Fruit fly (Drosophila melanogaster) ovary, adult (tissue): ENCODE data around the gene snk.
A peak's percentile ranks its signal among the peaks of the same experiment; 100 is the strongest.

Source experiments
- CG17801 ChIP-seq: fragments of 200-800 bp; optimal IDR thresholded peaks from 2 replicates; lab custom pipeline; 2019; ENCODE audit warnings: missing biosample characterization, mild to moderate bottlenecking, missing genetic modification characterization, moderate library complexity; ENCODE audit not compliant: partially characterized antibody

snk gene

DNA sequence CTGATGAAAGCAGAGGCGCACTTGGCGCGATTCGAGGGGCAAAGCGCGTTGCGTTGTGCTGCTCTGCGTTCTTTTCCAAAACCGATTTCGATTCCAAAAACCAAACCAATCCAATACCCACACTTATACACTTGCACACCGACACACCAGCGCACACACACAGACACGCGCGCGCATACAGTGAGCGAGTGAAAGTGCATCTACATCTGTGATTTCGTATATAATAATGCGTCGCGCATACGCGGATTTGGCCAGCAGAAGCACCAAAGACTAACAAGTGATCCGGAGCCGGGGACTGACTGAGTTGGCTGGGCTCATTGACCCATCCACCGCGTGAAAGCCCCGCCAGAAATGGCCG, 44.4 kb downstream of the snk start:
- TF ChIP-seq CG17801 (GFP tag; lab: Kevin White, UChicago): peak; percentile 17

DNA sequence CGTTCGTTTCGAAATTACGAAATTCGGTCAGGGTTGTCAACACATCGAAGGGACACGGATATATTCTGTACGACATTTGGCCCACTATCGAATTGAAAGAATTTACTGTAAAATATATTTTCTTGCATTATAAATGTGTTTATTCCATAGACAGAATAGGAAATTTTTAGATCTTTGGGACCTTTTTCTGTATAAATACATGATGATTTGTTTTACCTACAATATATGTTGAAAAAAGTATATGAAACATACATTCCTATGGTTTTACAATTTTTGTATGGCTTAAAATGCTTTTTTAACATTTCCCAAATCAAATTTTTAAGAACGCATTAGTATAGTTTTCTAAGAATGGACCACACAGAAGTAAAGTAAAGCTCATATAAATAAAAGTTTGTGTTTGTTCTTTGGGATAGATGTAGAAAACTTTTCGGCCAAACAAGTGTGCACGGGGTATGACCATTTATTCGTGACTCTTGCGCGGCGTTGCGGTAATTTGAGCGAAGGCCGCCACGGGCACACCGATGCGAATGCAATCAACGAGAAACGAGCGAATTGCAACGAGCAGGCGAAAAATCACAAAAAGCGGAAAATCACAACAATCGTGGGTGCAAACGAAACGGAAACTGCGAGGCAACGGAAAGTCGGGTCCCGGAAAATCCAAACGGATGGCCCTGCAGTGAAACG, 44.9 kb downstream of the snk start, which contains the start of the genes CG17327, CG44194 and CG7518:
TSS of gene CG17327 (minus strand) at position 177 of the 684 bp plus-strand sequence.
TSS of gene CG44194 (minus strand) at position 177 of the 684 bp plus-strand sequence.
TSS of gene CG7518 (plus strand) at position 540 of the 684 bp plus-strand sequence.
- TF ChIP-seq CG17801 (GFP tag; lab: Kevin White, UChicago): no peak

DNA sequence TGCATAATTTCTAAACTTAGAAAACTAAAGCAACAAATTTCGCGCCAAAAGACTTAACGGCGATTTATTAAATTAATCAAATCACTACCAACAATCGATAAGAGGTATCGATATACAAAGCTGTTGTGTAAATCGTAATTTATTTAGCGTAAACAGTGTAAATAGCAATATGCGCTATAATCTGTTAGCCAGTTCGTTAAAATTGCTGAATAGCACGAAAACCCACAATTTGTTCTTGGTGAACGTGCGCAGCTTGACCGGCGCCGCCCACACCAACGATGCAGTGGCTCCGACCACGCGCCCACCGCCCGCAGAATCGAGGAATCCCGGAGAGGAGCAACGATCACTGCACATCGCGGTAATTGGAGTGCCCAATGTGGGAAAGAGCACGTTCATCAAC, 47.0 kb downstream of the snk start, which contains the start of gene CG7488:
TSS of gene CG7488 (plus strand) at position 99 of the 400 bp plus-strand sequence.
- peak; percentile 12 for TF ChIP-seq CG17801 (GFP tag; lab: Kevin White, UChicago)

DNA sequence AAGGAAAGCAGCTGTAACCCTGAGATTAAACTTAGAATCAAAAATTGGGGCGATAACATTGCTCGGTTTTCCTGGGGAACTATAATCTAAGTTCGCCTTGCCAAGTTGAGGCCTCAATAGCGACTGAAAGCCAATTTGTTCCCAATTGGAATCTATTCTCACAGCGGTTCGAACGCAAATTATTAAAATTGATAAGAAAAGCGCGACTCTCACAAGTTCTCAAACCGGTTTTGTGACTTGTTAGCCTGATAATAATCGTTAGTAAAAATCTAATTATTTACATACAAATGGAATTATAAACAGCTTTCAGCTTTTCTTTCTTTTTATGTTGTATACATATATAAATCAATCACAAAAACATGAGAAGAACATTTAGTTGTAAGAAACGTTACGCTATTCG, 47.5 kb downstream of the snk start, which contains the start of gene yellow-f2:
TSS of gene yellow-f2 (minus strand) at position 101 of the 400 bp plus-strand sequence.
- TF ChIP-seq CG17801 (GFP tag; lab: Kevin White, UChicago): no peak

DNA sequence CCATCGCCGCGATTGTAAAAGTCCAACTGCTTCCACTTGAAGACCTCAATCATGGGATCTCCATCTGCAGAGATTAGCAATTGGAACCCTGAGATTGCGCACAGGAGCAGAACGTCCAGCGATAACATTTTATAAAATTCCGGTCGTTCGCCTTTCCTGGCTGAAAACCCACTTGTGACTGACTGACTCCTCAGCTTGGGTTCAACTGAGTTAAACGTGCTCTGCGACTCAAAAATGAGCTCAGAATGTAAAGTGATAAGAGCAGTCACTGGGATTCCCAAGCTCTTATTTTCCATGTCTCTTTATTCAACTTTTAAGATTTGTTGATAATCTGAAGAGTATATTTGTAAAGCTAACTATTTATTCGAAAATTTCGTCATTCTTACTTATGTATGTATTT, 49.6 kb downstream of the snk start, which contains the start of gene yellow-f:
TSS of gene yellow-f (minus strand) at position 184 of the 400 bp plus-strand sequence.
- TF ChIP-seq CG17801 (GFP tag; lab: Kevin White, UChicago): no peak
